Worm (Caenorhabditis elegans) whole organism, L4 larva: Measurements from ENCODE around the gene K12G11.6.

Experiments used
- D1046.2 ChIP-seq: fragments of 200-800 bp; sonication (Bioruptor generic); IDR thresholded peaks from 2 replicates; pipeline ENCODE4 v1.3.6; 2022; ENCODE audit warnings: missing genetic modification characterization, missing compliant biosample characterization
- F37D6.2 ChIP-seq: sonication (generic microtip); optimal IDR thresholded peaks from 2 replicates; lab custom pipeline; 2016; ENCODE audit warnings: mild to moderate bottlenecking, missing genetic modification characterization, missing compliant biosample characterization
- Y5F2A.4 ChIP-seq: fragments of 200-800 bp; sonication (Bioruptor generic); optimal IDR thresholded peaks from 2 replicates; lab custom pipeline; 2018; ENCODE audit warnings: mild to moderate bottlenecking, missing genetic modification characterization, missing compliant biosample characterization
- ZK337.2 ChIP-seq: fragments of 200-800 bp; sonication (Bioruptor generic); IDR thresholded peaks from 2 replicates; pipeline ENCODE4 v1.3.6; 2022; ENCODE audit warnings: missing genetic modification reagents, missing genetic modification characterization, missing compliant biosample characterization
- ZK546.5 ChIP-seq, 2 experiments: sonication (generic microtip); optimal IDR thresholded peaks; 2 replicates each; lab custom pipeline; 2017; ENCODE audit warnings: missing biosample characterization in 2 of 2, missing genetic modification characterization in 2 of 2
- aha-1 ChIP-seq: fragments of 150-350 bp; peaks from one replicate; lab custom pipeline; 2014; ENCODE audit warnings: missing biosample characterization, missing genetic modification characterization
- aly-2 ChIP-seq: sonication (generic microtip); optimal IDR thresholded peaks from 2 replicates; lab custom pipeline; 2018; ENCODE audit warnings: missing biosample characterization, missing genetic modification characterization
- ama-1 ChIP-seq: fragments of 150-350 bp; optimal IDR thresholded peaks from 2 replicates; lab custom pipeline; 2014; ENCODE audit warnings: inconsistent platforms, mixed read lengths
- arid-1 ChIP-seq: fragments of 200-800 bp; sonication (Bioruptor generic); conservative IDR thresholded peaks from 2 replicates; pipeline ENCODE4 v1.3.6; 2022; ENCODE audit warnings: missing genetic modification reagents, missing genetic modification characterization, missing compliant biosample characterization
- attf-4 ChIP-seq: sonication (generic microtip); optimal IDR thresholded peaks from 3 replicates; lab custom pipeline; 2017; ENCODE audit warnings: missing biosample characterization, missing genetic modification characterization
- ceh-44 ChIP-seq: fragments of 200-800 bp; sonication (Bioruptor generic); IDR thresholded peaks from 2 replicates; pipeline ENCODE4 v1.3.6; 2022; ENCODE audit warnings: missing genetic modification reagents, missing genetic modification characterization, missing compliant biosample characterization
- ces-1 ChIP-seq: fragments of 150-350 bp; sonication (generic microtip); optimal IDR thresholded peaks from 4 replicates; lab custom pipeline; 2014; ENCODE audit warnings: missing biosample characterization, missing genetic modification reagents, missing genetic modification characterization
- cey-2 ChIP-seq: sonication (generic microtip); optimal IDR thresholded peaks from 3 replicates; lab custom pipeline; 2017; ENCODE audit warnings: missing genetic modification characterization, mild to moderate bottlenecking, missing compliant biosample characterization, antibody characterized with exemption, borderline replicate concordance; ENCODE audit not compliant: insufficient read depth
- daf-12 ChIP-seq: fragments of 150-350 bp; optimal IDR thresholded peaks from 2 replicates; lab custom pipeline; 2014; ENCODE audit warnings: missing biosample characterization, missing genetic modification reagents, missing genetic modification characterization
- daf-19 ChIP-seq: fragments of 200-800 bp; sonication (Bioruptor generic); conservative IDR thresholded peaks from 2 replicates; pipeline ENCODE4 v1.3.6; 2022; ENCODE audit warnings: missing genetic modification characterization, missing compliant biosample characterization
- daf-8 ChIP-seq: fragments of 200-800 bp; sonication (Bioruptor generic); IDR thresholded peaks from 2 replicates; pipeline ENCODE4 v1.3.6; 2022; ENCODE audit warnings: missing genetic modification characterization, missing compliant biosample characterization
- dmd-6 ChIP-seq: fragments of 200-800 bp; sonication (Bioruptor generic); IDR thresholded peaks from 2 replicates; pipeline ENCODE4 v1.3.6; 2022; ENCODE audit warnings: missing genetic modification reagents, missing genetic modification characterization, missing compliant biosample characterization
- dmd-8 ChIP-seq: fragments of 200-800 bp; sonication (Bioruptor generic); IDR thresholded peaks from 2 replicates; pipeline ENCODE4 v1.3.6; 2022; ENCODE audit warnings: missing genetic modification characterization, missing compliant biosample characterization
- duxl-1 ChIP-seq: sonication (generic microtip); optimal IDR thresholded peaks from 2 replicates; lab custom pipeline; 2016; ENCODE audit warnings: mild to moderate bottlenecking, missing genetic modification characterization, moderate library complexity, missing compliant biosample characterization; ENCODE audit not compliant: poor library complexity
- dve-1 ChIP-seq: sonication (generic microtip); optimal IDR thresholded peaks from 2 replicates; lab custom pipeline; 2017; ENCODE audit warnings: antibody characterized with exemption, mild to moderate bottlenecking, missing genetic modification characterization, missing compliant biosample characterization; ENCODE audit not compliant: insufficient read depth
- egl-43 ChIP-seq: fragments of 200-800 bp; sonication (Bioruptor generic); IDR thresholded peaks from 2 replicates; pipeline ENCODE4 v1.3.6; 2022; ENCODE audit warnings: missing genetic modification reagents, missing genetic modification characterization, missing compliant biosample characterization
- hif-1 ChIP-seq, 2 experiments: sonication (generic microtip); optimal IDR thresholded peaks; 2 replicates each; lab custom pipeline; 2016 to 2017; ENCODE audit warnings: missing compliant biosample characterization in 2 of 2, missing genetic modification characterization in 2 of 2, missing genetic modification reagents in 2 of 2, missing genotype in 2 of 2, mild to moderate bottlenecking in 1 of 2
- jun-1 ChIP-seq: fragments of 150-350 bp; optimal IDR thresholded peaks from 2 replicates; lab custom pipeline; 2014; ENCODE audit warnings: missing biosample characterization, missing genetic modification reagents, missing genetic modification characterization
- lin-1 ChIP-seq: fragments of 200-800 bp; sonication (Bioruptor generic); IDR thresholded peaks from 2 replicates; pipeline ENCODE4 v1.3.6; 2022; ENCODE audit warnings: missing genetic modification reagents, missing genetic modification characterization, missing compliant biosample characterization
- lin-39 ChIP-seq: fragments of 150-350 bp; optimal IDR thresholded peaks from 2 replicates; lab custom pipeline; 2014; ENCODE audit warnings: missing biosample characterization, missing genetic modification reagents, missing genetic modification characterization
- madf-5 ChIP-seq, 2 experiments: fragments of 200-800 bp; sonication (Bioruptor generic); IDR thresholded peaks; 2 replicates each; pipeline ENCODE4 v1.3.6; 2022; ENCODE audit warnings: missing compliant biosample characterization in 2 of 2, missing genetic modification characterization in 2 of 2
- madf-9 ChIP-seq: fragments of 200-800 bp; sonication (Bioruptor generic); conservative IDR thresholded peaks from 2 replicates; pipeline ENCODE4 v1.3.6; 2022; ENCODE audit warnings: missing genetic modification reagents, missing genetic modification characterization, missing compliant biosample characterization
- mep-1 ChIP-seq: fragments of 150-350 bp; sonication (generic microtip); optimal IDR thresholded peaks from 3 replicates; lab custom pipeline; 2014; ENCODE audit warnings: missing biosample characterization, missing genetic modification characterization
- mxl-3 ChIP-seq: fragments of 200-800 bp; sonication (Bioruptor generic); optimal IDR thresholded peaks from 2 replicates; lab custom pipeline; 2018; ENCODE audit warnings: mild to moderate bottlenecking, missing genetic modification characterization, missing compliant biosample characterization
- nhr-102 ChIP-seq: sonication (generic microtip); optimal IDR thresholded peaks from 2 replicates; lab custom pipeline; 2016; ENCODE audit warnings: mild to moderate bottlenecking, missing genetic modification characterization, moderate library complexity, missing compliant biosample characterization
- nhr-111 ChIP-seq: fragments of 200-800 bp; sonication (Bioruptor generic); optimal IDR thresholded peaks from 2 replicates; lab custom pipeline; 2018; ENCODE audit warnings: mild to moderate bottlenecking, missing genetic modification characterization, missing compliant biosample characterization
- nhr-237 ChIP-seq: sonication (generic microtip); optimal IDR thresholded peaks from 2 replicates; lab custom pipeline; 2017; ENCODE audit warnings: missing biosample characterization, missing genetic modification characterization
- nhr-25 ChIP-seq: sonication (generic microtip); optimal IDR thresholded peaks from 2 replicates; lab custom pipeline; 2017; ENCODE audit warnings: missing genetic modification characterization, mild to moderate bottlenecking, missing compliant biosample characterization, antibody characterized with exemption, moderate library complexity, borderline replicate concordance; ENCODE audit not compliant: insufficient read depth
- nhr-42 ChIP-seq: fragments of 200-800 bp; sonication (Bioruptor generic); IDR thresholded peaks from 2 replicates; pipeline ENCODE4 v1.3.6; 2022; ENCODE audit warnings: missing genetic modification characterization, missing compliant biosample characterization
- nhr-48 ChIP-seq: sonication (generic microtip); optimal IDR thresholded peaks from 2 replicates; lab custom pipeline; 2016; ENCODE audit warnings: mild to moderate bottlenecking, missing genetic modification characterization, missing compliant biosample characterization
- nhr-77 ChIP-seq: fragments of 150-350 bp; optimal IDR thresholded peaks from 2 replicates; lab custom pipeline; 2014; ENCODE audit warnings: missing biosample characterization, missing genetic modification characterization
- php-3 ChIP-seq: fragments of 200-800 bp; sonication (Bioruptor generic); IDR thresholded peaks from 2 replicates; pipeline ENCODE4 v1.3.6; 2022; ENCODE audit warnings: missing genetic modification reagents, missing genetic modification characterization, missing compliant biosample characterization
- rbr-2 ChIP-seq: sonication (generic microtip); optimal IDR thresholded peaks from 2 replicates; lab custom pipeline; 2016; ENCODE audit warnings: missing genotype, missing genetic modification characterization, missing compliant biosample characterization
- sdz-12 ChIP-seq: fragments of 200-800 bp; sonication (Bioruptor generic); optimal IDR thresholded peaks from 2 replicates; lab custom pipeline; 2018; ENCODE audit warnings: mild to moderate bottlenecking, missing genetic modification characterization, missing compliant biosample characterization
- skn-1 ChIP-seq: fragments of 150-350 bp; optimal IDR thresholded peaks from 2 replicates; lab custom pipeline; 2014; ENCODE audit warnings: missing biosample characterization, missing genetic modification characterization
- snpc-1.2 ChIP-seq: fragments of 200-800 bp; sonication (Bioruptor generic); IDR thresholded peaks from 2 replicates; pipeline ENCODE4 v1.3.6; 2022; ENCODE audit warnings: missing genetic modification reagents, missing genetic modification characterization, missing compliant biosample characterization
- tag-97 ChIP-seq: fragments of 200-800 bp; sonication (Bioruptor generic); IDR thresholded peaks from 2 replicates; pipeline ENCODE4 v1.3.6; 2022; ENCODE audit warnings: missing genetic modification characterization, missing compliant biosample characterization
- tra-1 ChIP-seq: fragments of 200-800 bp; sonication (Bioruptor generic); IDR thresholded peaks from 2 replicates; pipeline ENCODE4 v1.3.6; 2022; ENCODE audit warnings: missing genetic modification reagents, missing genetic modification characterization, missing compliant biosample characterization
- unc-130 ChIP-seq: sonication (generic microtip); optimal IDR thresholded peaks from 2 replicates; lab custom pipeline; 2016; ENCODE audit warnings: missing genetic modification reagents, missing genetic modification characterization, missing compliant biosample characterization
- unc-62 ChIP-seq, 3 experiments: fragments of 150-350 bp in 1 of 3; sonication (generic microtip); optimal IDR thresholded peaks in 2 of 3; peaks in 1 of 3; 1 replicate in 1 of 3; 2 replicates in 2 of 3; lab custom pipeline; 2014 to 2017; ENCODE audit warnings: missing biosample characterization in 3 of 3, missing genetic modification characterization in 3 of 3, missing genetic modification reagents in 3 of 3, missing genotype in 1 of 3
- zfp-2 ChIP-seq: sonication (generic microtip); optimal IDR thresholded peaks from 2 replicates; lab custom pipeline; 2016; ENCODE audit warnings: mild to moderate bottlenecking, missing genetic modification characterization, missing compliant biosample characterization
- zfp-3 ChIP-seq: fragments of 200-800 bp; sonication (Bioruptor generic); conservative IDR thresholded peaks from 2 replicates; pipeline ENCODE4 v1.3.6; 2022; ENCODE audit warnings: missing genetic modification reagents, missing genetic modification characterization, missing compliant biosample characterization
- zip-2 ChIP-seq: fragments of 150-350 bp; optimal IDR thresholded peaks from 2 replicates; lab custom pipeline; 2014; ENCODE audit warnings: missing biosample characterization, missing genetic modification characterization

The K12G11.6 gene

DNA sequence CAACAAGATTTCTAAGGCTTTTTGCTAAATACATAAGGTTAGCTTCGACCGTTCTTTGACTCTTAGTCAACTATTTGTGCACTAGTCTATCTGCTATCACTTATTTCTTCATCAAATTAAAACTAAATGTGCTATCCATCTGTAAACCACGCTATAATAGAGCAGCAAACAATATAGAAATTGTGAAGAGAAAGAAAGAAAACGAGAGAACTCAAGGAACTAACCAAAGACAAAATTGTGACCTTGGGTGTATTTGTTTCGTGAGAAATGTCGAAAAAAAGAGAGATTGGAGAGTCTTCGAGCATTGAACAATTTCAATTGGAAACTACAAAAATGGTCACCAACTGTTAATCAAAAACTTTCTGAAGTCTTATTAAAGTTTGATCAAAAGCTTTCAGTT, 9.0 kb upstream of the K12G11.6 start (continued):
- TF ChIP-seq unc-62 (GFP tag; optimal IDR thresholded peaks at IDR 0.05 in 1 of 2; lab: Kevin White, UChicago) = no peak
- TF ChIP-seq unc-62 (tag; optimal IDR thresholded peaks at IDR 0.05; lab: Kevin White, UChicago) = no peak
- no peak for TF ChIP-seq hif-1 (tag; optimal IDR thresholded peaks at IDR 0.05; lab: Kevin White, UChicago)
- no peak for TF ChIP-seq cey-2
- TF ChIP-seq aly-2 (tag; lab: Kevin White, UChicago) = no peak
- peak; percentile 80 for TF ChIP-seq nhr-77 (tag; lab: Kevin White, UChicago)
- TF ChIP-seq dmd-8 = no peak

DNA sequence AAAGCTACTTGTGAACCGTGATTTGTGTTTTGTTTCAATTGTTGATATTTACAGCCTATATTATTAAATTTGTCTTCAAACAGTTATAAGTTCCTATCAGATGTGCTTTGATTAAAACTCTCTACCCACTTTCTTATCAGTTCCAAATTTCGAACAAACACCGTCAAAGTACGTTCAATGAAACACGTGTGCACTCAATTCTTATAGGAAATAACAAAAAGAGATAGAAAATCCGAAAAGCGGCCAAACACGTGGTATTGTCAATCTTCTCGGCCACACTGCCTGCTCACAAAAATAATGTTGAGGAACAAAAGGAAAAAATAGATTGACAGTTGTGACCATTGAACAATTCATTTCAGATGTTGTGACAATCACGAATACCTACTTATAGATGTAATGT, 8.2 kb upstream of the K12G11.6 start:
- TF ChIP-seq dve-1 (tag; lab: Kevin White, UChicago) (peak; percentile 98), nhr-48 (tag; lab: Kevin White, UChicago) (peak; percentile 62), unc-130 (no peak), nhr-77 (tag; lab: Kevin White, UChicago) (peak; percentile 81), dmd-8 (no peak), lin-39 (no peak), dmd-6 (GFP tag; lab: Robert Waterston, UW) (peak; percentile 88), lin-1 (peak; percentile 67; the same call in 1 of the 2 replicates), nhr-237 (no peak), sdz-12 (no peak), ZK546.5 (tag; optimal IDR thresholded peaks at IDR 0.05; lab: Kevin White, UChicago) (no peak), mxl-3 (GFP tag; lab: Kevin White, UChicago) (peak; percentile 81), egl-43 (no peak), aha-1 (tag; lab: Kevin White, UChicago) (peak; percentile 19), daf-19 (GFP tag; lab: Robert Waterston, UW) (no peak), mep-1 (tag; lab: Kevin White, UChicago) (peak; percentile 25), zip-2 (no peak), madf-5 (GFP tag; IDR thresholded peaks at IDR 0.05; lab: Robert Waterston, UW) (no peak), daf-12 (tag; lab: Kevin White, UChicago) (no peak), snpc-1.2 (GFP tag; lab: Robert Waterston, UW) (no peak), tag-97 (GFP tag; lab: Robert Waterston, UW) (no peak), ces-1 (no peak), nhr-111 (GFP tag; lab: Kevin White, UChicago) (no peak), php-3 (GFP tag; lab: Robert Waterston, UW) (no peak), ama-1 (lab: Kevin White, UChicago) (no peak), duxl-1 (no peak), Y5F2A.4 (GFP tag; lab: Kevin White, UChicago) (no peak), attf-4 (no peak), tra-1 (GFP tag; lab: Robert Waterston, UW) (0 out of 2 replicates have a peak, but pooled peaks have one; percentile 28), F37D6.2 (tag; lab: Kevin White, UChicago) (no peak), nhr-42 (GFP tag; lab: Robert Waterston, UW) (no peak), arid-1 (GFP tag; lab: Robert Waterston, UW) (no peak), zfp-3 (GFP tag; lab: Robert Waterston, UW) (0 out of 2 replicates have a peak, but pooled peaks have one; percentile 23), madf-9 (GFP tag; lab: Robert Waterston, UW) (no peak), nhr-25 (tag; lab: Kevin White, UChicago) (no peak), ZK337.2 (no peak), cey-2 (no peak), jun-1 (tag; lab: Kevin White, UChicago) (no peak), nhr-102 (tag; lab: Kevin White, UChicago) (peak; percentile 42), aly-2 (tag; lab: Kevin White, UChicago) (no peak), ceh-44 (GFP tag; lab: Robert Waterston, UW) (no peak), zfp-2 (tag; lab: Kevin White, UChicago) (no peak), rbr-2 (tag; lab: Kevin White, UChicago) (no peak), skn-1 (no peak), daf-8 (GFP tag; lab: Robert Waterston, UW) (no peak), D1046.2 (GFP tag; lab: Robert Waterston, UW) (no peak)
